Fruit fly (Drosophila melanogaster) whole organism, embryonic: ENCODE results near the gene CG17717.

Experiments used
- Ada2b ChIP-seq: fragments of 200-800 bp; sonication (Bioruptor generic); IDR thresholded peaks from 2 replicates; pipeline ENCODE4 v1.3.6; 2022; ENCODE audit warnings: missing biosample characterization, missing genetic modification characterization
- Bgb ChIP-seq: fragments of 200-800 bp; sonication (Bioruptor generic); IDR thresholded peaks from 2 replicates; pipeline ENCODE4 v1.3.6; 2022; ENCODE audit warnings: missing biosample characterization, missing genetic modification characterization; ENCODE audit not compliant: partially characterized antibody
- CG10543 ChIP-seq: fragments of 200-800 bp; sonication (Bioruptor generic); optimal IDR thresholded peaks from 3 replicates; lab custom pipeline; 2017; ENCODE audit warnings: missing biosample characterization, mild to moderate bottlenecking, missing genetic modification characterization, moderate library complexity
- CG12236 ChIP-seq: fragments of 200-800 bp; sonication (Bioruptor generic); optimal IDR thresholded peaks from 2 replicates; lab custom pipeline; 2016; ENCODE audit warnings: missing biosample characterization, missing genetic modification characterization
- CG12769 ChIP-seq: fragments of 200-800 bp; sonication (Bioruptor generic); optimal IDR thresholded peaks from 2 replicates; lab custom pipeline; 2019; ENCODE audit warnings: missing biosample characterization, mild to moderate bottlenecking, missing genetic modification characterization, moderate library complexity
- CG13894 ChIP-seq: fragments of 200-800 bp; sonication (Bioruptor generic); optimal IDR thresholded peaks from 3 replicates; lab custom pipeline; 2018; ENCODE audit warnings: missing biosample characterization, mild to moderate bottlenecking, missing genetic modification characterization, moderate library complexity
- CG14667 ChIP-seq: fragments of 200-800 bp; sonication (Bioruptor generic); IDR thresholded peaks from 2 replicates; pipeline ENCODE4 v1.3.6; 2022; ENCODE audit warnings: missing biosample characterization, missing genetic modification characterization
- CG15601 ChIP-seq: fragments of 200-800 bp; sonication (Bioruptor generic); optimal IDR thresholded peaks from 3 replicates; lab custom pipeline; 2019; ENCODE audit warnings: missing biosample characterization, mild to moderate bottlenecking, missing genetic modification characterization, moderate library complexity
- CG17359 ChIP-seq: fragments of 200-800 bp; sonication (Bioruptor generic); optimal IDR thresholded peaks from 3 replicates; lab custom pipeline; 2018; ENCODE audit warnings: missing biosample characterization, mild to moderate bottlenecking, missing genetic modification characterization, moderate library complexity
- CG18619 ChIP-seq: fragments of 200-800 bp; sonication (Bioruptor generic); optimal IDR thresholded peaks from 3 replicates; lab custom pipeline; 2017; ENCODE audit warnings: missing biosample characterization, mild to moderate bottlenecking, missing genetic modification characterization
- CG30431 ChIP-seq: fragments of 200-800 bp; sonication (Bioruptor generic); optimal IDR thresholded peaks from 2 replicates; lab custom pipeline; 2017; ENCODE audit warnings: missing biosample characterization, missing genetic modification characterization
- CG31365 ChIP-seq: fragments of 200-800 bp; sonication (Bioruptor generic); optimal IDR thresholded peaks from 2 replicates; lab custom pipeline; 2018; ENCODE audit warnings: missing biosample characterization, mild to moderate bottlenecking, missing genetic modification characterization
- CG4328 ChIP-seq: fragments of 200-800 bp; sonication (Bioruptor generic); optimal IDR thresholded peaks from 3 replicates; lab custom pipeline; 2017; ENCODE audit warnings: missing biosample characterization, missing genetic modification reagents, missing genetic modification characterization
- CG6854 ChIP-seq: fragments of 200-800 bp; sonication (Bioruptor generic); optimal IDR thresholded peaks from 3 replicates; lab custom pipeline; 2017; ENCODE audit warnings: missing biosample characterization, mild to moderate bottlenecking, missing genetic modification characterization
- CG7987 ChIP-seq: fragments of 200-800 bp; sonication (Bioruptor generic); optimal IDR thresholded peaks from 2 replicates; lab custom pipeline; 2018; ENCODE audit warnings: missing biosample characterization, mild to moderate bottlenecking, missing genetic modification characterization, moderate library complexity
- CG8944 ChIP-seq: fragments of 200-800 bp; sonication (Bioruptor generic); optimal IDR thresholded peaks from 3 replicates; lab custom pipeline; 2016; ENCODE audit warnings: missing biosample characterization, missing genetic modification characterization
- D ChIP-seq, 2 experiments: fragments of 200-800 bp in 1 of 2; fragments of >200 bp in 1 of 2; sonication (Bioruptor generic) in 1 of 2; optimal IDR thresholded peaks; 2 replicates in 1 of 2; 3 replicates in 1 of 2; lab custom pipeline; 2017; ENCODE audit warnings: mild to moderate bottlenecking in 1 of 2, missing biosample characterization in 1 of 2, missing genetic modification characterization in 1 of 2, missing genetic modification reagents in 1 of 2
- Dbx ChIP-seq: fragments of 200-800 bp; sonication (Bioruptor generic); IDR thresholded peaks from 3 replicates; pipeline ENCODE4 v1.3.6; 2022; ENCODE audit warnings: missing biosample characterization, missing genetic modification characterization
- Myb ChIP-seq: fragments of 200-800 bp; sonication (Bioruptor generic); optimal IDR thresholded peaks from 2 replicates; lab custom pipeline; 2016; ENCODE audit warnings: missing biosample characterization, missing genetic modification characterization
- Nf-YB ChIP-seq: fragments of 200-800 bp; sonication (Bioruptor generic); optimal IDR thresholded peaks from 3 replicates; lab custom pipeline; 2019; ENCODE audit warnings: missing biosample characterization, mild to moderate bottlenecking, missing genetic modification characterization, moderate library complexity
- Optix ChIP-seq: fragments of 200-800 bp; sonication (Bioruptor generic); IDR thresholded peaks from 3 replicates; pipeline ENCODE4 v1.3.6; 2022; ENCODE audit warnings: missing biosample characterization, missing genetic modification characterization
- Ravus ChIP-seq: fragments of 200-800 bp; sonication (Bioruptor generic); IDR thresholded peaks from 2 replicates; pipeline ENCODE4 v1.3.6; 2022; ENCODE audit warnings: missing biosample characterization, missing genetic modification characterization
- Spps ChIP-seq: fragments of 200-800 bp; sonication (Bioruptor generic); optimal IDR thresholded peaks from 2 replicates; lab custom pipeline; 2018; ENCODE audit warnings: missing biosample characterization, mild to moderate bottlenecking, missing genetic modification characterization
- Stat92E ChIP-seq, 3 experiments: fragments of >200 bp in 2 of 3; fragments of 200-800 bp in 1 of 3; sonication (Bioruptor generic) in 1 of 3; optimal IDR thresholded peaks; 2 replicates each; lab custom pipeline; 2017 to 2019; ENCODE audit warnings: missing biosample characterization in 3 of 3, missing genetic modification characterization in 3 of 3, mild to moderate bottlenecking in 1 of 3, moderate library complexity in 1 of 3
- Usf ChIP-seq: fragments of 200-800 bp; sonication (Bioruptor generic); optimal IDR thresholded peaks from 2 replicates; lab custom pipeline; 2017; ENCODE audit warnings: missing genotype, missing biosample characterization, missing genetic modification characterization
- bcd ChIP-seq: fragments of 200-800 bp; sonication (Bioruptor generic); optimal IDR thresholded peaks from 2 replicates; lab custom pipeline; 2017; ENCODE audit warnings: missing biosample characterization, mild to moderate bottlenecking, missing genetic modification characterization
- bigmax ChIP-seq: fragments of 200-800 bp; sonication (Bioruptor generic); optimal IDR thresholded peaks from 2 replicates; lab custom pipeline; 2018; ENCODE audit warnings: missing biosample characterization, mild to moderate bottlenecking, missing genetic modification characterization
- bsh ChIP-seq, 2 experiments: fragments of 200-800 bp; sonication (Bioruptor generic); optimal IDR thresholded peaks; 2 replicates each; lab custom pipeline; 2017 to 2018; ENCODE audit warnings: mild to moderate bottlenecking in 2 of 2, missing biosample characterization in 2 of 2, missing genetic modification characterization in 2 of 2, moderate library complexity in 1 of 2
- croc ChIP-seq: fragments of 200-800 bp; sonication (Bioruptor generic); conservative IDR thresholded peaks from 3 replicates; pipeline ENCODE4 v1.3.6; 2022; ENCODE audit warnings: missing biosample characterization, missing genetic modification characterization
- crp ChIP-seq, 2 experiments: fragments of 200-800 bp; sonication (Bioruptor generic); optimal IDR thresholded peaks; 2 replicates in 1 of 2; 3 replicates in 1 of 2; lab custom pipeline; 2017; ENCODE audit warnings: missing biosample characterization in 2 of 2, missing genetic modification characterization in 2 of 2, mild to moderate bottlenecking in 1 of 2, moderate library complexity in 1 of 2
- exex ChIP-seq: fragments of 200-800 bp; sonication (Bioruptor generic); optimal IDR thresholded peaks from 4 replicates; lab custom pipeline; 2018; ENCODE audit warnings: missing biosample characterization, mild to moderate bottlenecking, missing genetic modification characterization, moderate library complexity
- fd64A ChIP-seq: fragments of 200-800 bp; sonication (Bioruptor generic); optimal IDR thresholded peaks from 3 replicates; lab custom pipeline; 2018; ENCODE audit warnings: missing biosample characterization, mild to moderate bottlenecking, missing genetic modification characterization
- fd96Cb ChIP-seq: fragments of 200-800 bp; sonication (Bioruptor generic); optimal IDR thresholded peaks from 2 replicates; lab custom pipeline; 2018; ENCODE audit warnings: missing biosample characterization, mild to moderate bottlenecking, missing genetic modification characterization, moderate library complexity
- gro ChIP-seq: fragments of 200-800 bp; sonication (Bioruptor generic); optimal IDR thresholded peaks from 2 replicates; lab custom pipeline; 2016; ENCODE audit warnings: missing biosample characterization, missing genetic modification characterization
- hth ChIP-seq: fragments of >200 bp; optimal IDR thresholded peaks from 2 replicates; lab custom pipeline; 2017; ENCODE audit warnings: inconsistent platforms
- klu ChIP-seq: fragments of 200-800 bp; sonication (Bioruptor generic); IDR thresholded peaks from 2 replicates; pipeline ENCODE4 v1.3.6; 2022; ENCODE audit warnings: missing biosample characterization, missing genetic modification characterization
- knrl ChIP-seq: fragments of 200-800 bp; sonication (Bioruptor generic); IDR thresholded peaks from 3 replicates; pipeline ENCODE4 v1.3.6; 2022; ENCODE audit warnings: missing biosample characterization, missing genetic modification characterization; ENCODE audit not compliant: partially characterized antibody
- lab ChIP-seq: fragments of 200-800 bp; sonication (Bioruptor generic); optimal IDR thresholded peaks from 3 replicates; lab custom pipeline; 2017; ENCODE audit warnings: missing biosample characterization, missing genetic modification characterization, mild to moderate bottlenecking, moderate library complexity, missing genetic modification reagents
- luna ChIP-seq: fragments of 200-800 bp; sonication (Bioruptor generic); optimal IDR thresholded peaks from 2 replicates; lab custom pipeline; 2016; ENCODE audit warnings: missing biosample characterization, missing genetic modification characterization
- odd ChIP-seq: fragments of 200-800 bp; sonication (Bioruptor generic); optimal IDR thresholded peaks from 2 replicates; lab custom pipeline; 2017; ENCODE audit warnings: missing biosample characterization, mild to moderate bottlenecking, missing genetic modification characterization
- pan ChIP-seq, 4 experiments: fragments of >200 bp in 3 of 4; fragments of 200-800 bp in 1 of 4; sonication (Bioruptor generic) in 1 of 4; optimal IDR thresholded peaks in 3 of 4; IDR thresholded peaks in 1 of 4; 2 replicates each; pipeline versions ENCODE4 v1.3.6 to Lab custom; 2017 to 2022; ENCODE audit warnings: missing biosample characterization in 2 of 4, missing genetic modification characterization in 2 of 4, mixed read lengths in 1 of 4
- pb ChIP-seq: fragments of 200-800 bp; sonication (Bioruptor generic); optimal IDR thresholded peaks from 3 replicates; lab custom pipeline; 2016; ENCODE audit warnings: missing biosample characterization, missing genetic modification characterization
- ro ChIP-seq: fragments of 200-800 bp; sonication (Bioruptor generic); IDR thresholded peaks from 2 replicates; pipeline ENCODE4 v1.3.6; 2022; ENCODE audit warnings: missing biosample characterization, missing genetic modification characterization
- sens-2 ChIP-seq: fragments of 200-800 bp; sonication (Bioruptor generic); IDR thresholded peaks from 2 replicates; pipeline ENCODE4 v1.3.6; 2022; ENCODE audit warnings: missing biosample characterization, missing genetic modification characterization
- seq ChIP-seq: fragments of 200-800 bp; sonication (Bioruptor generic); IDR thresholded peaks from 2 replicates; pipeline ENCODE4 v1.3.6; 2022; ENCODE audit warnings: missing biosample characterization, missing genetic modification characterization
- sim ChIP-seq: fragments of 200-800 bp; sonication (Bioruptor generic); IDR thresholded peaks from 2 replicates; pipeline ENCODE4 v1.3.6; 2022; ENCODE audit warnings: missing biosample characterization, missing genetic modification characterization
- slbo ChIP-seq: fragments of 200-800 bp; sonication (Bioruptor generic); IDR thresholded peaks from 2 replicates; pipeline ENCODE4 v1.3.6; 2022; ENCODE audit warnings: missing biosample characterization, missing genetic modification characterization
- slp2 ChIP-seq: fragments of 200-800 bp; sonication (Bioruptor generic); optimal IDR thresholded peaks from 2 replicates; lab custom pipeline; 2016; ENCODE audit warnings: missing biosample characterization, missing genetic modification characterization
- tup ChIP-seq: fragments of 200-800 bp; sonication (Bioruptor generic); optimal IDR thresholded peaks from 2 replicates; lab custom pipeline; 2016; ENCODE audit warnings: missing biosample characterization, mild to moderate bottlenecking, missing genetic modification characterization, moderate library complexity

The CG17717 gene

DNA sequence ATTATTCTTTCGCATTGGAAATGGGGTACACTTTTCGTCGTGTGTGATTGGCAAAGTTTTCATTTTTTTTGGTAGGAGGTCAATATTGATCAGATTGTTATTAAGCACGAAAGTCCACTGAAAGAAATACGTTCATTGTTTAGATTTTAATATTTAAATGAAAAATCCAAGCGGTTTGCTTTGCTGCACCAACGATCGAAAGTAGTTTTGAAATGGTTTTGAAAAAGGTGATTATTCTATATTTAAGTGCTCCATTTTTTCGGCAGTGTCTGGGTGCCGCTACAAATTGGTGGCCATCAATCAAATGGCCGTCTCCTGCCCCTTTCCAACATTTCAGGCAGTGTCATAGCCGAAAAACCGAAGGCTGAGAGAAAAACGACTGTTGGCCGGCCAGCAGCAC, 14.6 kb upstream of the CG17717 start (continued):
- TF ChIP-seq CG6854 (GFP tag; lab: Kevin White, UChicago) (no peak), CG30431 (GFP tag; lab: Kevin White, UChicago) (no peak), Ravus (GFP tag; lab: Robert Waterston, UW) (no peak), CG18619 (GFP tag; lab: Kevin White, UChicago) (no peak), luna (GFP tag; lab: Kevin White, UChicago) (no peak), CG7987 (no peak), Spps (tag; lab: Kevin White, UChicago) (no peak), D (optimal IDR thresholded peaks at IDR 0.05; lab: Kevin White, UChicago) (no peak), D (GFP tag; optimal IDR thresholded peaks at IDR 0.05; lab: Kevin White, UChicago) (no peak), klu (GFP tag; lab: Robert Waterston, UW) (no peak), exex (tag; lab: Kevin White, UChicago) (no peak), lab (GFP tag; lab: Kevin White, UChicago) (peak; percentile 64), sens-2 (0 out of 2 replicates have a peak, but pooled peaks have one; percentile 23), pb (no peak), odd (GFP tag; lab: Kevin White, UChicago) (no peak), Optix (GFP tag; lab: Robert Waterston, UW) (0 out of 3 replicates have a peak, but pooled peaks have one; percentile 31), CG10543 (GFP tag; lab: Kevin White, UChicago) (no peak), hth (lab: Kevin White, UChicago) (no peak), CG12769 (tag; lab: Kevin White, UChicago) (no peak), seq (GFP tag; lab: Robert Waterston, UW) (no peak), bsh (GFP tag; optimal IDR thresholded peaks at IDR 0.05; lab: Kevin White, UChicago) (peak in 1 of 2 experiments; percentile 18), CG12236 (GFP tag; lab: Kevin White, UChicago) (no peak), pan (optimal IDR thresholded peaks at IDR 0.05; lab: Kevin White, UChicago) (no peak), pan (GFP tag; optimal IDR thresholded peaks at IDR 0.05 in 1 of 2, IDR thresholded peaks at IDR 0.05 in 1 of 2) (peak in 1 of 2 experiments; percentile 47), Myb (GFP tag; lab: Kevin White, UChicago) (no peak), CG8944 (no peak), bcd (peak; percentile 32), CG17359 (tag; lab: Kevin White, UChicago) (peak; percentile 33), crp (GFP tag; optimal IDR thresholded peaks at IDR 0.05; lab: Kevin White, UChicago) (no peak), CG13894 (no peak), ro (GFP tag; lab: Robert Waterston, UW) (no peak), tup (GFP tag; lab: Kevin White, UChicago) (no peak), fd64A (GFP tag; lab: Kevin White, UChicago) (no peak), bigmax (GFP tag; lab: Kevin White, UChicago) (no peak), sim (GFP tag; lab: Robert Waterston, UW) (no peak), Dbx (no peak), slbo (GFP tag; lab: Robert Waterston, UW) (peak; percentile 38; the same call in 1 of the 2 replicates), Usf (no peak), CG31365 (no peak), Bgb (GFP tag; lab: Robert Waterston, UW) (no peak), CG14667 (0 out of 2 replicates have a peak, but pooled peaks have one; percentile 17), fd96Cb (tag; lab: Kevin White, UChicago) (no peak), croc (GFP tag; lab: Robert Waterston, UW) (no peak), knrl (no peak), CG15601 (tag; lab: Kevin White, UChicago) (no peak), gro (no peak), Ada2b (GFP tag; lab: Robert Waterston, UW) (peak; percentile 58; the same call in 1 of the 2 replicates), CG4328 (GFP tag; lab: Kevin White, UChicago) (no peak), Stat92E (GFP tag; optimal IDR thresholded peaks at IDR 0.05; lab: Kevin White, UChicago) (no peak), Nf-YB (GFP tag; lab: Kevin White, UChicago) (no peak), slp2 (GFP tag; lab: Kevin White, UChicago) (no peak)
